Worm (Caenorhabditis elegans) whole organism, midembryonic: ENCODE results near the gene btb-16.

ENCODE experiments used
- flt-1 ChIP-seq: fragments of 200-800 bp; sonication (Bioruptor generic); IDR thresholded peaks from 2 replicates; pipeline ENCODE4 v1.3.6; 2022; ENCODE audit warnings: missing genetic modification characterization, missing compliant biosample characterization
- ref-1 ChIP-seq: fragments of 200-800 bp; sonication (Bioruptor generic); conservative IDR thresholded peaks from 2 replicates; pipeline ENCODE4 v1.3.6; 2022; ENCODE audit warnings: missing genetic modification reagents, missing genetic modification characterization, missing compliant biosample characterization
- ztf-29 ChIP-seq: fragments of 200-800 bp; sonication (Bioruptor generic); IDR thresholded peaks from 2 replicates; pipeline ENCODE4 v1.3.6; 2022; ENCODE audit warnings: missing genetic modification reagents, missing genetic modification characterization, missing compliant biosample characterization

DNA sequence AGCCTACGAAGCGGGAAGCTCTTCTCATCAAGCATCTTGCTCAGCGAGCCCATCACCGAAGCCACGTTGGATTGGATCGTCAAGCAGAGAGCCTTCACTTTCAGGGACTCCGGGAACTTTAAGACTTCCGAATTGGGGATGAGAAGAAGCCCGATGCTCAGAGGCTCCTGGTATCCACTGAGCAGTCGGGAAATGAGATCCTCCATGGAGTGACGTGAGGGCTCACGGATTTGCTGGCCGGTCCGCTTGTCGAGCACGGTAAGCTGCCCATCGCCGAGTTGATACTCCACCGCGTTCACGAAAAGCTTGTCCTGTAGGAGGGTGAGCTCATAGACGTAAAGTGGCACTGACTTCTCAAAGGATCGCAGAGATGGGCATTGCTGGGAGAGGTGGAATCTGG, 49.1 kb upstream of the btb-16 start:
- no peak for TF ChIP-seq flt-1 (GFP tag; lab: Robert Waterston, UW)
- no peak for TF ChIP-seq ref-1 (GFP tag; lab: Robert Waterston, UW)
- TF ChIP-seq ztf-29 (GFP tag; lab: Robert Waterston, UW), result no peak
